Fruit fly (Drosophila melanogaster): ENCODE measurements around the gene CG7304.

dm6 chr3L:15665741-15666140 lies 13.8 kb upstream of the CG7304 start:
- TF ChIP-seq Crg-1 (GFP tag; optimal IDR thresholded peaks at IDR 0.05) (no peak), kay (GFP tag; ENCODE audit: borderline replicate concordance) (no peak), CG7101 (tag; optimal IDR thresholded peaks at IDR 0.05) (no peak), cnc (optimal IDR thresholded peaks at IDR 0.05) (no peak), pad (GFP tag; optimal IDR thresholded peaks at IDR 0.05) (no peak), CG11617 (GFP tag; optimal IDR thresholded peaks at IDR 0.05) (no peak), CG1620 (GFP tag; optimal IDR thresholded peaks at IDR 0.05) (no peak), toe (GFP tag; optimal IDR thresholded peaks at IDR 0.05) (no peak)

Measured in whole organism, adult.